Worm (Caenorhabditis elegans) whole organism, young adult: ENCODE results near the gene M01A8.1.

ENCODE experiments used
- B0019.2 ChIP-seq: fragments of 200-800 bp; sonication (Bioruptor generic); conservative IDR thresholded peaks from 2 replicates; pipeline ENCODE4 v1.3.6; 2022; ENCODE audit warnings: missing genetic modification reagents, missing genetic modification characterization, missing compliant biosample characterization
- B0261.1 ChIP-seq: sonication (generic microtip); optimal IDR thresholded peaks from 2 replicates; lab custom pipeline; 2016; ENCODE audit warnings: mild to moderate bottlenecking, missing genetic modification characterization, moderate library complexity, missing compliant biosample characterization
- F39B2.1 ChIP-seq: fragments of 200-800 bp; sonication (Bioruptor generic); IDR thresholded peaks from 2 replicates; pipeline ENCODE4 v1.3.6; 2022; ENCODE audit warnings: missing genetic modification reagents, missing genetic modification characterization, missing compliant biosample characterization
- F55B11.4 ChIP-seq: sonication (generic microtip); optimal IDR thresholded peaks from 2 replicates; lab custom pipeline; 2016; ENCODE audit warnings: missing compliant biosample characterization, missing genetic modification characterization, borderline replicate concordance; ENCODE audit not compliant: insufficient read depth
- K11D2.4 ChIP-seq: fragments of 200-800 bp; sonication (Bioruptor generic); IDR thresholded peaks from 2 replicates; pipeline ENCODE4 v1.3.6; 2022; ENCODE audit warnings: missing genetic modification reagents, missing genetic modification characterization, missing compliant biosample characterization
- T26A5.8 ChIP-seq: sonication (generic microtip); optimal IDR thresholded peaks from 2 replicates; lab custom pipeline; 2016; ENCODE audit warnings: missing genetic modification characterization, missing compliant biosample characterization
- Y53F4B.3 ChIP-seq: fragments of 200-800 bp; sonication (Bioruptor generic); IDR thresholded peaks from 2 replicates; pipeline ENCODE4 v1.3.6; 2022; ENCODE audit warnings: missing genetic modification reagents, missing genetic modification characterization, missing compliant biosample characterization
- Y53G8AR.9 ChIP-seq: fragments of 200-800 bp; sonication (Bioruptor generic); conservative IDR thresholded peaks from 2 replicates; pipeline ENCODE4 v1.3.6; 2022; ENCODE audit warnings: missing genetic modification reagents, missing genetic modification characterization, missing compliant biosample characterization
- Y95B8A.8 ChIP-seq: fragments of 200-800 bp; sonication (Bioruptor generic); IDR thresholded peaks from 2 replicates; pipeline ENCODE4 v1.3.6; 2022; ENCODE audit warnings: missing genetic modification reagents, missing genetic modification characterization, missing compliant biosample characterization
- akir-1 ChIP-seq: fragments of 200-800 bp; sonication (Bioruptor generic); optimal IDR thresholded peaks from 2 replicates; lab custom pipeline; 2018; ENCODE audit warnings: mild to moderate bottlenecking, missing genetic modification characterization, moderate library complexity, missing compliant biosample characterization
- atf-7 ChIP-seq: sonication (generic microtip); optimal IDR thresholded peaks from 2 replicates; lab custom pipeline; 2017; ENCODE audit warnings: mild to moderate bottlenecking, missing genetic modification characterization, missing compliant biosample characterization
- athp-1 ChIP-seq: sonication (generic microtip); optimal IDR thresholded peaks from 2 replicates; lab custom pipeline; 2017; ENCODE audit warnings: mild to moderate bottlenecking, missing genetic modification characterization, missing compliant biosample characterization
- attf-3 ChIP-seq: fragments of 200-800 bp; sonication (Bioruptor generic); conservative IDR thresholded peaks from 2 replicates; pipeline ENCODE4 v1.3.6; 2022; ENCODE audit warnings: missing genetic modification reagents, missing genetic modification characterization, missing compliant biosample characterization
- cebp-1 ChIP-seq, 2 experiments: fragments of 200-800 bp in 1 of 2; sonication (Bioruptor generic) in 1 of 2; sonication (generic microtip) in 1 of 2; IDR thresholded peaks in 1 of 2; optimal IDR thresholded peaks in 1 of 2; 2 replicates each; pipeline versions ENCODE4 v1.3.6 to Lab custom; 2017 to 2022; ENCODE audit warnings: missing compliant biosample characterization in 2 of 2, missing genetic modification characterization in 2 of 2, mild to moderate bottlenecking in 1 of 2, missing genetic modification reagents in 1 of 2, moderate library complexity in 1 of 2
- ceh-58 ChIP-seq: fragments of 200-800 bp; sonication (Bioruptor generic); IDR thresholded peaks from 2 replicates; pipeline ENCODE4 v1.3.6; 2022; ENCODE audit warnings: missing genetic modification characterization, missing compliant biosample characterization
- dpl-1 ChIP-seq: fragments of 150-350 bp; optimal IDR thresholded peaks from 2 replicates; lab custom pipeline; 2014; ENCODE audit warnings: missing biosample characterization, missing genetic modification reagents, missing genetic modification characterization
- egrh-3 ChIP-seq: fragments of 200-800 bp; sonication (Bioruptor generic); IDR thresholded peaks from 2 replicates; pipeline ENCODE4 v1.3.6; 2022; ENCODE audit warnings: missing genetic modification reagents, missing genetic modification characterization, missing compliant biosample characterization
- hmg-1.2 ChIP-seq: fragments of 200-800 bp; sonication (Bioruptor generic); IDR thresholded peaks from 2 replicates; pipeline ENCODE4 v1.3.6; 2022; ENCODE audit warnings: missing genetic modification reagents, missing genetic modification characterization, missing compliant biosample characterization
- lin-40 ChIP-seq: sonication (generic microtip); optimal IDR thresholded peaks from 2 replicates; lab custom pipeline; 2016; ENCODE audit warnings: missing genetic modification characterization, mild to moderate bottlenecking, missing compliant biosample characterization, missing genotype, missing genetic modification reagents
- lsy-27 ChIP-seq: sonication (generic microtip); optimal IDR thresholded peaks from 2 replicates; lab custom pipeline; 2017; ENCODE audit warnings: missing genetic modification characterization, mild to moderate bottlenecking, missing compliant biosample characterization, antibody characterized with exemption, missing genotype, borderline replicate concordance; ENCODE audit not compliant: insufficient read depth
- madf-10 ChIP-seq: sonication (generic microtip); optimal IDR thresholded peaks from 2 replicates; lab custom pipeline; 2016; ENCODE audit warnings: mild to moderate bottlenecking, missing genetic modification characterization, missing compliant biosample characterization
- mes-4 ChIP-seq: sonication (generic microtip); optimal IDR thresholded peaks from 2 replicates; lab custom pipeline; 2016; ENCODE audit warnings: missing genotype, missing genetic modification characterization, missing compliant biosample characterization
- nhr-120 ChIP-seq: fragments of 200-800 bp; sonication (Bioruptor generic); IDR thresholded peaks from 2 replicates; pipeline ENCODE4 v1.3.6; 2022; ENCODE audit warnings: missing genetic modification characterization, missing compliant biosample characterization
- nhr-27 ChIP-seq: fragments of 200-800 bp; sonication (Bioruptor generic); optimal IDR thresholded peaks from 2 replicates; lab custom pipeline; 2018; ENCODE audit warnings: mild to moderate bottlenecking, missing genetic modification characterization, moderate library complexity, missing compliant biosample characterization
- nhr-80 ChIP-seq: sonication (generic microtip); optimal IDR thresholded peaks from 2 replicates; lab custom pipeline; 2016; ENCODE audit warnings: missing genetic modification characterization, missing compliant biosample characterization
- repo-1 ChIP-seq: sonication (generic microtip); optimal IDR thresholded peaks from 2 replicates; lab custom pipeline; 2017; ENCODE audit warnings: mild to moderate bottlenecking, missing genetic modification characterization, missing compliant biosample characterization
- snpc-1.1 ChIP-seq: sonication (generic microtip); optimal IDR thresholded peaks from 2 replicates; lab custom pipeline; 2017; ENCODE audit warnings: missing genetic modification characterization, mild to moderate bottlenecking, missing compliant biosample characterization, antibody characterized with exemption, moderate library complexity, missing genotype, missing genetic modification reagents; ENCODE audit not compliant: insufficient read depth
- snpc-1.3 ChIP-seq: sonication (generic microtip); optimal IDR thresholded peaks from 2 replicates; lab custom pipeline; 2017; ENCODE audit warnings: missing genetic modification characterization, mild to moderate bottlenecking, missing compliant biosample characterization, antibody characterized with exemption, moderate library complexity, missing genotype, missing genetic modification reagents; ENCODE audit not compliant: insufficient read depth
- snpc-4 ChIP-seq, 5 experiments: fragments of 150-350 bp in 1 of 5; sonication (generic microtip) in 4 of 5; optimal IDR thresholded peaks; 2 replicates each; lab custom pipeline; 2014 to 2018; ENCODE audit warnings: missing genetic modification characterization in 5 of 5, missing biosample characterization in 3 of 5, antibody characterized with exemption in 2 of 5, mild to moderate bottlenecking in 2 of 5, missing compliant biosample characterization in 2 of 5, missing genotype in 2 of 5, moderate library complexity in 2 of 5, missing genetic modification reagents in 1 of 5
- tbx-9 ChIP-seq: sonication (generic microtip); optimal IDR thresholded peaks from 2 replicates; lab custom pipeline; 2016; ENCODE audit warnings: borderline replicate concordance, missing genetic modification characterization, inconsistent platforms, missing compliant biosample characterization
- unc-130 ChIP-seq: sonication (generic microtip); optimal IDR thresholded peaks from 2 replicates; lab custom pipeline; 2016; ENCODE audit warnings: missing genetic modification reagents, missing genetic modification characterization, missing compliant biosample characterization
- unc-62 ChIP-seq: fragments of 150-350 bp; optimal IDR thresholded peaks from 2 replicates; lab custom pipeline; 2014; ENCODE audit warnings: missing biosample characterization, missing genetic modification reagents, missing genetic modification characterization
- ztf-26 ChIP-seq: sonication (generic microtip); optimal IDR thresholded peaks from 2 replicates; lab custom pipeline; 2017; ENCODE audit warnings: missing genetic modification characterization, missing compliant biosample characterization

The M01A8.1 gene

ce11 chrIII:9254988-9255387 is 2.1 kb upstream of the M01A8.1 start:
- TF ChIP-seq nhr-120 (no peak), nhr-80 (peak; percentile 69)

- TF ChIP-seq athp-1 (tag; lab: Kevin White, UChicago) (no peak), unc-130 (GFP tag; lab: Kevin White, UChicago) (no peak), attf-3 (GFP tag; lab: Robert Waterston, UW) (no peak), Y53F4B.3 (GFP tag; lab: Robert Waterston, UW) (no peak), akir-1 (GFP tag; lab: Kevin White, UChicago) (no peak), B0019.2 (GFP tag; lab: Robert Waterston, UW) (no peak), nhr-80 (peak; percentile 79), snpc-1.1 (no peak), F39B2.1 (GFP tag; lab: Robert Waterston, UW) (no peak), cebp-1 (GFP tag; IDR thresholded peaks at IDR 0.05; lab: Robert Waterston, UW) (peak; percentile 39; the same call in 1 of the 2 replicates), cebp-1 (tag; optimal IDR thresholded peaks at IDR 0.05; lab: Kevin White, UChicago) (no peak), F55B11.4 (tag; lab: Kevin White, UChicago) (no peak), ceh-58 (no peak), egrh-3 (GFP tag; lab: Robert Waterston, UW) (no peak), lsy-27 (tag; lab: Kevin White, UChicago) (no peak)
Measured at ce11 chrIII:9255801-9256200, 1.3 kb upstream of the M01A8.1 start.

ce11 chrIII:9258510-9258909 is 1.4 kb downstream of the M01A8.1 start:
- TF ChIP-seq mes-4 (tag; lab: Kevin White, UChicago) (no peak), nhr-80 (peak; percentile 54), athp-1 (tag; lab: Kevin White, UChicago) (no peak)

- no peak for TF ChIP-seq nhr-27 (tag; lab: Kevin White, UChicago)
- no peak for TF ChIP-seq repo-1 (tag; lab: Kevin White, UChicago)
- TF ChIP-seq hmg-1.2, result peak; percentile 39; the same call in 1 of the 2 replicates
- peak; percentile 52 for TF ChIP-seq nhr-80
- peak; percentile 42 for TF ChIP-seq lin-40
- TF ChIP-seq ztf-26 (tag; lab: Kevin White, UChicago), result peak; percentile 27
- TF ChIP-seq cebp-1 (GFP tag; IDR thresholded peaks at IDR 0.05; lab: Robert Waterston, UW), result no peak
- TF ChIP-seq cebp-1 (tag; optimal IDR thresholded peaks at IDR 0.05; lab: Kevin White, UChicago), result peak; percentile 34
Measured at ce11 chrIII:9269012-9269471, 12.0 kb downstream of the M01A8.1 start, which contains the start of gene clip-1. clip-1 (minus strand) TSS chrIII:9269062.

ce11 chrIII:9270183-9270582 is 13.1 kb downstream of the M01A8.1 start:
- no peak for TF ChIP-seq Y53G8AR.9 (GFP tag; lab: Robert Waterston, UW)
- TF ChIP-seq nhr-80, result peak; percentile 29
- no peak for TF ChIP-seq madf-10 (tag; lab: Kevin White, UChicago)
- TF ChIP-seq ztf-26 (tag; lab: Kevin White, UChicago), result no peak
- TF ChIP-seq snpc-1.1, result no peak
- no peak for TF ChIP-seq Y95B8A.8

ce11 chrIII:9271389-9271918 is 14.4 kb downstream of the M01A8.1 start:
- TF ChIP-seq snpc-1.3 (no peak), T26A5.8 (no peak), snpc-4 (GFP tag; optimal IDR thresholded peaks at IDR 0.05; lab: Kevin White, UChicago) (no peak), snpc-4 (tag; optimal IDR thresholded peaks at IDR 0.05; lab: Kevin White, UChicago) (no peak), B0261.1 (tag; lab: Kevin White, UChicago) (no peak), unc-62 (GFP tag; lab: Kevin White, UChicago) (no peak), tbx-9 (no peak), atf-7 (tag; lab: Kevin White, UChicago) (no peak), K11D2.4 (GFP tag; lab: Robert Waterston, UW) (no peak), dpl-1 (GFP tag; lab: Kevin White, UChicago) (no peak)
